Worm (Caenorhabditis elegans): Measurements from ENCODE around the gene swt-3.

DNA sequence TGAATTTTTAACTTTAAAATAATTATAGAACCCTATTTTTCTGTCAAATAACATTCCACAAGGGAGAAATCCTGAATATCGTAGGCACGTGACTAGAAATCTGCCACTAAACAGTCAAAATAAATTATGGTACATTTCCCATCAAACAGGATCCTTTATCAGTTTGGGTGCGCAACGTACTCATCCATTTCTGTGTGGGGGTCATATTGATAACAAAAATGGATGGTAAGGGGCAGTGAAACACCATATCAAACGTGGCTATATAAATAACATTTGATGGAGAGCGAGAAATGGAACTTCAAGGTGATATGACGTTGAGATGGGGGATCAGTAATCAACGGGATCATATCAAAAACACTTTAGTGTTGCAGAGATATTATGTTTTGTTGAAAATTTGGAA is 3.6 kb upstream of the swt-3 start:
- no peak for TF ChIP-seq nfya-1 (tag; optimal IDR thresholded peaks at IDR 0.05; ENCODE audit: borderline replicate concordance, insufficient read depth)
- no peak for TF ChIP-seq madf-3 (GFP tag; IDR thresholded peaks at IDR 0.05)
- no peak for TF ChIP-seq F10E7.11 (tag; optimal IDR thresholded peaks at IDR 0.05)
- no peak for TF ChIP-seq ama-1 (optimal IDR thresholded peaks at IDR 0.05)
- TF ChIP-seq ama-1 (GFP tag; optimal IDR thresholded peaks at IDR 0.05) = no peak
